Worm (Caenorhabditis elegans) whole organism, young adult: ENCODE measurements around the gene R151.1.

Experiments used
- F23B12.7 ChIP-seq: sonication (generic microtip); optimal IDR thresholded peaks from 2 replicates; lab custom pipeline; 2017; ENCODE audit warnings: missing genetic modification characterization, mild to moderate bottlenecking, missing compliant biosample characterization, antibody characterized with exemption, moderate library complexity; ENCODE audit not compliant: insufficient read depth
- ceh-40 ChIP-seq: fragments of 200-800 bp; sonication (Bioruptor generic); IDR thresholded peaks from 2 replicates; pipeline ENCODE4 v1.3.6; 2022; ENCODE audit warnings: missing genetic modification characterization, missing compliant biosample characterization
- dpl-1 ChIP-seq: fragments of 150-350 bp; optimal IDR thresholded peaks from 2 replicates; lab custom pipeline; 2014; ENCODE audit warnings: missing biosample characterization, missing genetic modification reagents, missing genetic modification characterization
- lin-54 ChIP-seq: fragments of 200-800 bp; sonication (Bioruptor generic); optimal IDR thresholded peaks from 2 replicates; lab custom pipeline; 2018; ENCODE audit warnings: mild to moderate bottlenecking, missing genetic modification characterization, missing compliant biosample characterization
- madf-10 ChIP-seq: sonication (generic microtip); optimal IDR thresholded peaks from 2 replicates; lab custom pipeline; 2016; ENCODE audit warnings: mild to moderate bottlenecking, missing genetic modification characterization, missing compliant biosample characterization
- snpc-4 ChIP-seq, 5 experiments: fragments of 150-350 bp in 1 of 5; sonication (generic microtip) in 4 of 5; optimal IDR thresholded peaks; 2 replicates each; lab custom pipeline; 2014 to 2018; ENCODE audit warnings: missing genetic modification characterization in 5 of 5, missing biosample characterization in 3 of 5, antibody characterized with exemption in 2 of 5, mild to moderate bottlenecking in 2 of 5, missing compliant biosample characterization in 2 of 5, missing genotype in 2 of 5, moderate library complexity in 2 of 5, missing genetic modification reagents in 1 of 5
- tlf-1 ChIP-seq: fragments of 200-800 bp; sonication (Bioruptor generic); optimal IDR thresholded peaks from 2 replicates; lab custom pipeline; 2018; ENCODE audit warnings: mild to moderate bottlenecking, missing genetic modification characterization, missing compliant biosample characterization
- unc-62 ChIP-seq: fragments of 150-350 bp; optimal IDR thresholded peaks from 2 replicates; lab custom pipeline; 2014; ENCODE audit warnings: missing biosample characterization, missing genetic modification reagents, missing genetic modification characterization
- ztf-6 ChIP-seq: fragments of 200-800 bp; sonication (Bioruptor generic); IDR thresholded peaks from 2 replicates; pipeline ENCODE4 v1.3.6; 2022; ENCODE audit warnings: missing genetic modification reagents, missing genetic modification characterization, missing compliant biosample characterization

- TF ChIP-seq ztf-6 (GFP tag; lab: Robert Waterston, UW) (no peak), madf-10 (tag; lab: Kevin White, UChicago) (no peak), tlf-1 (GFP tag; lab: Kevin White, UChicago) (no peak), lin-54 (no peak), dpl-1 (GFP tag; lab: Kevin White, UChicago) (no peak), F23B12.7 (tag; lab: Kevin White, UChicago) (no peak), ceh-40 (GFP tag; lab: Robert Waterston, UW) (no peak), unc-62 (GFP tag; lab: Kevin White, UChicago) (no peak), snpc-4 (GFP tag; optimal IDR thresholded peaks at IDR 0.05; lab: Kevin White, UChicago) (no peak), snpc-4 (tag; optimal IDR thresholded peaks at IDR 0.05; lab: Kevin White, UChicago) (no peak)
Measured at ce11 chrIII:7185473-7185872, 30.9 kb upstream of the R151.1 start, which contains the start of gene F37C12.14.
